Fruit fly (Drosophila melanogaster): Measurements from ENCODE around the gene CG3552.

The CG3552 gene

DNA sequence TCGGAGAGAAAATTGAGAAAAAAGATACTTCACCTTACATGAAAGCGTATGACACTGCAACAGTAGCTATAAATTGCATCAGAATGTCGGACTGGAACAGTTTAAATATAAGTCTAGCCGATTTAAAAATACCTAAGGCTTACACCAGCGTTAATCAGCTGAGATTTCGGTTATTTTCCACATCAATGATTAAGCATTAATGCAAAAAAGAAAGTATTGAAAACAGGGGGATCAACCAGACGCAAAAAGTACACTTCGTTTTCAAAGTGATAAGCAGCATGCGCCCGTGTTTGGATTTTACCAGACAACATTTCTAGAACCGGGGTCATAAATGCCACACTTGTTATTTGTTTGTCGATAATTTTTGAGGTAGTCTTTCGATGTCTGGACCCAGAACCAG is 34.0 kb upstream of the CG3552 start:
- TF ChIP-seq hkb (optimal IDR thresholded peaks at IDR 0.05) (no peak), hkb (GFP tag; IDR thresholded peaks at IDR 0.05) (no peak), cad (GFP tag; optimal IDR thresholded peaks at IDR 0.05) (peak; percentile 13), CoRest (tag; optimal IDR thresholded peaks at IDR 0.05) (no peak), BEAF-32 (GFP tag; optimal IDR thresholded peaks at IDR 0.05) (no peak), CG12155 (GFP tag; optimal IDR thresholded peaks at IDR 0.05) (no peak), CG15479 (GFP tag; optimal IDR thresholded peaks at IDR 0.05) (peak; percentile 59), Ets97D (GFP tag; optimal IDR thresholded peaks at IDR 0.05) (no peak), CG30431 (GFP tag; optimal IDR thresholded peaks at IDR 0.05) (no peak), Six4 (GFP tag; optimal IDR thresholded peaks at IDR 0.05) (no peak), zf30C (GFP tag; optimal IDR thresholded peaks at IDR 0.05) (no peak)

DNA sequence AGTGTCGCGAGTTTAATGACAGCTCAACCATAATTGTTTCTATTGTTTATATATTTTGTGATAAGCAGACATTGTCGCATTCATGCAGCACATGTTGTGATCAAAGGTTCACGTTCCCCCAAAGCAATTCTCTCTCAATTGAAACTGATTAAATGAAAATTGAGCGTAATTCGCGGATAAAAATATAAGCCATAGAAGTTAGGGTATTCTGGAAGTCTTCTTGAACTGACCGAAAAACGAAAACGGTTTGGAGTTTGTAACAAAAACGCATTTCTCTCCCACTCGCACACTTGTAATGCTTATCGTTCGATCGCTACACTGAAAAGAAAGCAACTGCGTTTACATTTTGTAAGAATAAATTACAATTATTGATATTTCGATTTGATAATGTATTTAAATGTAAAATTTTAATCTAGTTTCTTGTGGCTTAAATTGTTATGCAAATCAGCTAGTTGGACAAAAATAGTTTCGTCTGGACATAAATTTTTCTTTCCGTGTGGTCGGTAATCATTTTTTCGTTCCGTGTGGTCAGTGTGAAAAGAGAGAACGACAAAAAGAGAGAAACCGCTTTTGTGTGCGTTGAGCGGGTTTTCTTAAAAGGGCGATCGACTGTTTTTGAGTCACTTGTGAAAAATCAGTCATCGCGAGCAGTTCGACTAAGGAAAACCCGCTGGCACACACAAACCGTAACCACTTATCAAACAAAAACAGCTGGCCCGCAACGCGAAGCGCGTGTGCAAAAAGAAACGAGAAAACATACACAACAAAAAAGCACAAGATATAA is 33.3 kb upstream of the CG3552 start, which contains the start of gene aay:
TSS of gene aay (plus strand) at position 618 of the 784 bp plus-strand sequence.
- TF ChIP-seq CG7357 (GFP tag; IDR thresholded peaks at IDR 0.05) (peak; percentile 91), CG8359 (GFP tag; optimal IDR thresholded peaks at IDR 0.05; ENCODE audit: borderline replicate concordance) (peak; percentile 95), CG7372 (GFP tag; IDR thresholded peaks at IDR 0.05) (peak; percentile 97), CG14860 (GFP tag; IDR thresholded peaks at IDR 0.05; ENCODE audit: partially characterized antibody) (no peak), seq (GFP tag; IDR thresholded peaks at IDR 0.05) (peak; percentile 98), vvl (GFP tag; IDR thresholded peaks at IDR 0.05) (peak; percentile 99), sug (tag; optimal IDR thresholded peaks at IDR 0.05) (peak; percentile 98), Fer2 (tag; optimal IDR thresholded peaks at IDR 0.05) (peak; percentile 96), CG12299 (tag; optimal IDR thresholded peaks at IDR 0.05) (peak; percentile 99), bigmax (GFP tag; optimal IDR thresholded peaks at IDR 0.05) (peak; percentile 82), E2f1 (GFP tag; IDR thresholded peaks at IDR 0.05) (peak; percentile 98), slbo (GFP tag; IDR thresholded peaks at IDR 0.05) (peak; percentile 99), lab (GFP tag; optimal IDR thresholded peaks at IDR 0.05) (peak; percentile 99), Hr78 (GFP tag; optimal IDR thresholded peaks at IDR 0.05) (peak in 1 of 2 experiments; percentile 96), nerfin-1 (tag; optimal IDR thresholded peaks at IDR 0.05) (peak; percentile 98), btn (GFP tag; optimal IDR thresholded peaks at IDR 0.05) (peak; percentile 96), slp2 (GFP tag; optimal IDR thresholded peaks at IDR 0.05) (peak; percentile 98), Dek (tag; optimal IDR thresholded peaks at IDR 0.05) (peak; percentile 99), Ada2b (GFP tag; IDR thresholded peaks at IDR 0.05) (peak; percentile 98), Dad (GFP tag; optimal IDR thresholded peaks at IDR 0.05) (peak; percentile 98), dpn (GFP tag; optimal IDR thresholded peaks at IDR 0.05) (peak; percentile 98 to 99), chn (GFP tag; optimal IDR thresholded peaks at IDR 0.05) (peak; percentile 98), kay (GFP tag; optimal IDR thresholded peaks at IDR 0.05) (peak; percentile 98), CG18619 (GFP tag; optimal IDR thresholded peaks at IDR 0.05) (peak; percentile 99), ato (GFP tag; IDR thresholded peaks at IDR 0.05; ENCODE audit: partially characterized antibody) (no peak), gsb (GFP tag; IDR thresholded peaks at IDR 0.05) (peak; percentile 96), Xrp1 (GFP tag; IDR thresholded peaks at IDR 0.05) (peak; percentile 99), Sry-β (GFP tag; optimal IDR thresholded peaks at IDR 0.05) (peak; percentile 76), D19B (GFP tag; optimal IDR thresholded peaks at IDR 0.05) (peak; percentile 92), Opbp (GFP tag; IDR thresholded peaks at IDR 0.05; ENCODE audit: partially characterized antibody) (no peak), ATbp (GFP tag; optimal IDR thresholded peaks at IDR 0.05) (peak; percentile 99), chif (GFP tag; optimal IDR thresholded peaks at IDR 0.05) (peak; percentile 97 to 99), CG31365 (tag; optimal IDR thresholded peaks at IDR 0.05) (peak; percentile 90), fd96Cb (tag; optimal IDR thresholded peaks at IDR 0.05) (peak; percentile 99), H2.0 (GFP tag; IDR thresholded peaks at IDR 0.05) (peak; percentile 97), CG11456 (GFP tag; IDR thresholded peaks at IDR 0.05) (peak; percentile 98), CG8089 (GFP tag; optimal IDR thresholded peaks at IDR 0.05) (peak; percentile 97)

Data from whole organism, embryonic.